Fruit fly (Drosophila melanogaster): ENCODE data around the gene moon.
A peak's percentile ranks its signal among the peaks of the same experiment; 100 is the strongest.

moon gene

DNA sequence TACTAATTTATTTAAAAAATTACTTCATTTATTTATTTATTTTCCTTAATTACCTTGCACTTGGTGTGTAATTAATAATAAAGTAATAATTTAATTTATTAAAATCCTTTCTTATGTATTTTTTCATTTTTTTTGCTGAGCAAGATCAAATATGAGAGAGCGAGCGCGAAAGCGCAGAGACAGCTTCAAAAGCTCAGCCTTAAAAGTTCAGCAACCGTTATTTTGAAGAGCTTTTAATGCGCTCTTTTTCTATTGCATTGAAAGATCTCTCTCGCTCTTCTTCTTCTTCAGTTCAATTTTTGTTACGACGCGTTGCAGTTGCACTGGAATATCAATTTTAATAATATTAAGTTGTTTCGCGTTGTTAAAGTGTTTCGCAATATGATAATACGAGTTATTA is 29.2 kb downstream of the moon start, which contains the start of gene Ten-a:
TSS of gene Ten-a (plus strand) at position 301 of the 400 bp plus-strand sequence.
- TF ChIP-seq Jra (GFP tag; optimal IDR thresholded peaks at IDR 0.05) (no peak), jim (GFP tag; optimal IDR thresholded peaks at IDR 0.05) (no peak), CG32264 (GFP tag; optimal IDR thresholded peaks at IDR 0.05) (no peak)

- TF ChIP-seq sage (GFP tag; optimal IDR thresholded peaks at IDR 0.05) (no peak), Myc (optimal IDR thresholded peaks at IDR 0.05) (peak; percentile 51), brk (GFP tag; optimal IDR thresholded peaks at IDR 0.05) (peak; percentile 19)
Measured at dm6 chrX:12035207-12035606, 37.4 kb downstream of the moon start.

DNA sequence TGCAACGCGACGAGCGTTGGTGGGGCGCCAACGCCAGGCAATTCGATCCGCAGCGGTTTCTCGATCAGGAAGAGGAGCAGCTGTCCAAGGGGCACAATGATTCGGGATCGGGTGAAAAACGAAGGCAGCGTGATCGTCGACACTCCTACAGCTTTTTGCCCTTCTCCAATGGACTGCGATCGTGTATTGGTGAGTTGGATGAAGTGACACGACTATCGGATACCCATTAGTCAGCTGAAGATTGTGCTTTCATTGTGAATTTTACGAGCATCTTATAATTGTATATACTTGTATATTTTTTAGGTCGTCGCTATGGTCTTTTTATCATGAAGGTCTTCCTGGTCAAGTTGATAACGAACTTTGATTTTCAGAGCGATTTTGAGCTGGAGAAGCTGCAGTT is 37.9 kb downstream of the moon start:
- TF ChIP-seq ey (GFP tag; optimal IDR thresholded peaks at IDR 0.05) = no peak
- no peak for TF ChIP-seq Myc (optimal IDR thresholded peaks at IDR 0.05)
- no peak for TF ChIP-seq Hr83 (GFP tag; optimal IDR thresholded peaks at IDR 0.05; ENCODE audit: poor library complexity, severe bottlenecking)
- TF ChIP-seq Hnf4 (GFP tag; optimal IDR thresholded peaks at IDR 0.05) = no peak

- TF ChIP-seq GATAd (GFP tag; optimal IDR thresholded peaks at IDR 0.05) = no peak
Measured at dm6 chrX:12032136-12032682, 40.4 kb downstream of the moon start, which contains the start of gene Cyp318a1. Gene Cyp318a1, plus strand, starts transcription at chrX:12032632.

DNA sequence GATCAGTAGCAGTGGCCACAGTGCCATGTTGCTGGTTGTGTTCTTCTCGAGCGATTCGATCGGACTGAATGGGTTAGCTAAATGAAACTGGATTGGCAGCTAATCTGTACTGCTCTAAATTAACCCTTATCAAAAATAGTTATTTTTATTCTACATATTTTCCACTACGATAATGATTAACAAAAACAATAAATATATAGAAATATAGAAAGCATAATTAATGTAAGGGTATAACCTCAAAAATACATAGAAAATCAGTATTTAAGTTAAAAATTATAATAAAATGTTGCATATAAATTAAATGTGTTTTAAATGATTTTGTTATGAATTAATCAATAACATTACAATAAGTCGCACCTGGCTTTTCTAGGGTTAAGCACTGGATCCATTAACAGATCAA is 41.2 kb downstream of the moon start, which contains the start of gene Cyp311a1:
TSS of gene Cyp311a1 (minus strand) at position 66 of the 400 bp plus-strand sequence.
- TF ChIP-seq GATAd (GFP tag; optimal IDR thresholded peaks at IDR 0.05) (no peak), Sp1 (GFP tag; optimal IDR thresholded peaks at IDR 0.05) (peak; percentile 23), HLH106 (tag; optimal IDR thresholded peaks at IDR 0.05) (peak; percentile 7)

dm6 chrX:12028825-12029514 is 43.6 kb downstream of the moon start, which contains the start of gene Usp7:
Gene Usp7, minus strand, starts transcription at chrX:12029032.
- TF ChIP-seq Rel (GFP tag; optimal IDR thresholded peaks at IDR 0.05) = no peak
- TF ChIP-seq Rel (tag; optimal IDR thresholded peaks at IDR 0.05) = peak; percentile 36
- no peak for TF ChIP-seq foxo (GFP tag; optimal IDR thresholded peaks at IDR 0.05)
- no peak for TF ChIP-seq N (GFP tag; optimal IDR thresholded peaks at IDR 0.05)
- no peak for TF ChIP-seq brk (GFP tag; optimal IDR thresholded peaks at IDR 0.05)
- no peak for TF ChIP-seq GATAd (GFP tag; optimal IDR thresholded peaks at IDR 0.05)
- no peak for TF ChIP-seq Hr78 (GFP tag; optimal IDR thresholded peaks at IDR 0.05)
- no peak for TF ChIP-seq Dif (GFP tag; optimal IDR thresholded peaks at IDR 0.05; ENCODE audit: partially characterized antibody)
- no peak for TF ChIP-seq h (GFP tag; optimal IDR thresholded peaks at IDR 0.05)
- no peak for TF ChIP-seq Vsx2 (GFP tag; optimal IDR thresholded peaks at IDR 0.05; ENCODE audit: partially characterized antibody)
- no peak for TF ChIP-seq dmrt93B (GFP tag; optimal IDR thresholded peaks at IDR 0.05)
- TF ChIP-seq Hr83 (GFP tag; optimal IDR thresholded peaks at IDR 0.05; ENCODE audit: poor library complexity, severe bottlenecking) = no peak
- TF ChIP-seq dsf (GFP tag; optimal IDR thresholded peaks at IDR 0.05; ENCODE audit: borderline replicate concordance) = no peak
- TF ChIP-seq Abd-B (GFP tag; optimal IDR thresholded peaks at IDR 0.05) = no peak
- peak; percentile 64 for TF ChIP-seq Myc (optimal IDR thresholded peaks at IDR 0.05)
- TF ChIP-seq Sp1 (GFP tag; optimal IDR thresholded peaks at IDR 0.05) = peak; percentile 4
- peak; percentile 49 for TF ChIP-seq woc (GFP tag; optimal IDR thresholded peaks at IDR 0.05)
